Fruit fly (Drosophila melanogaster): ENCODE measurements around the gene CG44174.

CG44174 gene

dm6 chr3R:19297595-19297994 is at the start of gene CG44174:
Gene CG44174, minus strand, starts transcription at chr3R:19297695.
- TF ChIP-seq fkh (GFP tag; optimal IDR thresholded peaks at IDR 0.05) = no peak

dm6 chr3R:19346532-19346931 is 49.0 kb upstream of the CG44174 start:
- TF ChIP-seq Lpt (GFP tag; optimal IDR thresholded peaks at IDR 0.05) = no peak
- no peak for TF ChIP-seq CG6854 (GFP tag; optimal IDR thresholded peaks at IDR 0.05)
- TF ChIP-seq cyc (GFP tag; optimal IDR thresholded peaks at IDR 0.05) = no peak
- no peak for TF ChIP-seq CG8632 (GFP tag; optimal IDR thresholded peaks at IDR 0.05)

- no peak for TF ChIP-seq CG6792 (GFP tag; optimal IDR thresholded peaks at IDR 0.05)
- no peak for TF ChIP-seq esn (GFP tag; optimal IDR thresholded peaks at IDR 0.05)
- no peak for TF ChIP-seq svp (GFP tag)
- TF ChIP-seq cyc (GFP tag; optimal IDR thresholded peaks at IDR 0.05) = no peak
- no peak for TF ChIP-seq Ets96B (tag; optimal IDR thresholded peaks at IDR 0.05)
- no peak for TF ChIP-seq Hr4 (GFP tag; optimal IDR thresholded peaks at IDR 0.05)
- TF ChIP-seq eg (GFP tag; IDR thresholded peaks at IDR 0.05) = no peak
- no peak for TF ChIP-seq CG6854 (GFP tag; optimal IDR thresholded peaks at IDR 0.05)
Observed at dm6 chr3R:19345214-19345613, 47.7 kb upstream of the CG44174 start.

dm6 chr3R:19343534-19344325 is 46.2 kb upstream of the CG44174 start:
- TF ChIP-seq Eip78C (GFP tag) (peak; percentile 7), svp (GFP tag) (no peak), vri (GFP tag; optimal IDR thresholded peaks at IDR 0.05) (no peak)

- TF ChIP-seq Sox102F (GFP tag; optimal IDR thresholded peaks at IDR 0.05) = no peak
- TF ChIP-seq CG7368 (GFP tag; optimal IDR thresholded peaks at IDR 0.05) = no peak
- no peak for TF ChIP-seq Smox (GFP tag; optimal IDR thresholded peaks at IDR 0.05)
- TF ChIP-seq CG8119 (GFP tag; IDR thresholded peaks at IDR 0.05) = no peak
- TF ChIP-seq CG1621 (tag; optimal IDR thresholded peaks at IDR 0.05) = no peak
- TF ChIP-seq eg (GFP tag; IDR thresholded peaks at IDR 0.05) = no peak
- no peak for TF ChIP-seq CG6808 (GFP tag; optimal IDR thresholded peaks at IDR 0.05)
- TF ChIP-seq dac (GFP tag; optimal IDR thresholded peaks at IDR 0.05) = no peak
- TF ChIP-seq CG3919 (GFP tag; optimal IDR thresholded peaks at IDR 0.05) = no peak
- no peak for TF ChIP-seq spab (GFP tag; optimal IDR thresholded peaks at IDR 0.05)
- TF ChIP-seq acj6 (GFP tag; optimal IDR thresholded peaks at IDR 0.05) = no peak
- TF ChIP-seq CG9139 (GFP tag; optimal IDR thresholded peaks at IDR 0.05) = no peak
- TF ChIP-seq Sox15 (GFP tag; optimal IDR thresholded peaks at IDR 0.05) = no peak
- TF ChIP-seq CG8632 (GFP tag; optimal IDR thresholded peaks at IDR 0.05) = no peak
- no peak for TF ChIP-seq fd85E (GFP tag; optimal IDR thresholded peaks at IDR 0.05)
- no peak for TF ChIP-seq CG34406 (GFP tag; optimal IDR thresholded peaks at IDR 0.05)
- TF ChIP-seq CG11902 (GFP tag; optimal IDR thresholded peaks at IDR 0.05) = no peak
- TF ChIP-seq Hr39 (GFP tag; optimal IDR thresholded peaks at IDR 0.05) = no peak
Observed at dm6 chr3R:19341779-19342178, 44.3 kb upstream of the CG44174 start.

- TF ChIP-seq Sox15 (GFP tag; optimal IDR thresholded peaks at IDR 0.05) = no peak
Observed at dm6 chr3R:19340312-19341079, 43.0 kb upstream of the CG44174 start.

Measured in whole organism, prepupa.